Fruit fly (Drosophila melanogaster): Measurements from ENCODE around the gene Cp7Fc.

Cp7Fc gene

dm6 chrX:8517121-8518024, 40.5 kb downstream of the Cp7Fc start, which contains the start of gene Nrg (continued):
- TF ChIP-seq sens-2 (GFP tag; IDR thresholded peaks at IDR 0.05) (no peak), CG16863 (GFP tag; optimal IDR thresholded peaks at IDR 0.05) (no peak), CG2202 (tag; optimal IDR thresholded peaks at IDR 0.05) (no peak), CG17359 (tag; optimal IDR thresholded peaks at IDR 0.05) (peak; percentile 22), nom (GFP tag; optimal IDR thresholded peaks at IDR 0.05) (peak; percentile 40), zf30C (GFP tag; optimal IDR thresholded peaks at IDR 0.05) (no peak), CG15073 (GFP tag; optimal IDR thresholded peaks at IDR 0.05) (no peak), CG3995 (GFP tag; optimal IDR thresholded peaks at IDR 0.05) (peak; percentile 78), vnd (GFP tag; IDR thresholded peaks at IDR 0.05; ENCODE audit: partially characterized antibody) (peak; percentile 98), al (GFP tag; IDR thresholded peaks at IDR 0.05) (no peak), CG11723 (GFP tag; optimal IDR thresholded peaks at IDR 0.05) (peak; percentile 8), CG3838 (GFP tag; optimal IDR thresholded peaks at IDR 0.05) (no peak), sr (GFP tag; IDR thresholded peaks at IDR 0.05) (no peak), CG4617 (GFP tag; optimal IDR thresholded peaks at IDR 0.05; ENCODE audit: borderline replicate concordance) (no peak), p53 (GFP tag; optimal IDR thresholded peaks at IDR 0.05) (no peak), TFAM (GFP tag; optimal IDR thresholded peaks at IDR 0.05) (no peak), CG31224 (GFP tag; IDR thresholded peaks at IDR 0.05) (no peak), unpg (GFP tag; optimal IDR thresholded peaks at IDR 0.05) (no peak), Stat92E (GFP tag; optimal IDR thresholded peaks at IDR 0.05) (peak in 1 of 3 experiments; percentile 57), E2f2 (GFP tag; IDR thresholded peaks at IDR 0.05) (peak; percentile 99), CG14860 (GFP tag; IDR thresholded peaks at IDR 0.05; ENCODE audit: partially characterized antibody) (peak; percentile 98), Sox100B (GFP tag; optimal IDR thresholded peaks at IDR 0.05) (no peak), Nf-YB (GFP tag; optimal IDR thresholded peaks at IDR 0.05) (peak; percentile 13), CG8388 (GFP tag; optimal IDR thresholded peaks at IDR 0.05) (no peak), CG17568 (GFP tag; optimal IDR thresholded peaks at IDR 0.05) (peak; percentile 18), CG13894 (tag; optimal IDR thresholded peaks at IDR 0.05) (peak; percentile 61), Deaf1 (tag; optimal IDR thresholded peaks at IDR 0.05) (peak; percentile 69), Chrac-16 (GFP tag; optimal IDR thresholded peaks at IDR 0.05) (no peak), CG15011 (GFP tag; optimal IDR thresholded peaks at IDR 0.05) (no peak), dm (GFP tag; optimal IDR thresholded peaks at IDR 0.05) (peak; percentile 46), CG9437 (GFP tag; optimal IDR thresholded peaks at IDR 0.05) (peak; percentile 44), Ets97D (GFP tag; optimal IDR thresholded peaks at IDR 0.05) (peak; percentile 93), CG15601 (tag; optimal IDR thresholded peaks at IDR 0.05) (peak; percentile 62), sim (GFP tag; IDR thresholded peaks at IDR 0.05) (0 out of 2 replicates have a peak, but pooled peaks have one; percentile 22), CG11695 (GFP tag; IDR thresholded peaks at IDR 0.05) (no peak), NfI (GFP tag; optimal IDR thresholded peaks at IDR 0.05) (peak; percentile 26), CG11696 (GFP tag; IDR thresholded peaks at IDR 0.05) (no peak), slbo (GFP tag; IDR thresholded peaks at IDR 0.05) (peak; percentile 43), CG32532 (GFP tag; IDR thresholded peaks at IDR 0.05) (peak; percentile 52; the same call in 1 of the 2 replicates), gem (tag; optimal IDR thresholded peaks at IDR 0.05) (no peak), Vsx1 (GFP tag; optimal IDR thresholded peaks at IDR 0.05) (peak; percentile 51), Optix (GFP tag; IDR thresholded peaks at IDR 0.05) (no peak), dmrt11E (tag; optimal IDR thresholded peaks at IDR 0.05) (no peak), CG10267 (tag; optimal IDR thresholded peaks at IDR 0.05) (peak; percentile 78), CG12659 (GFP tag; optimal IDR thresholded peaks at IDR 0.05) (peak; percentile 79), ERR (GFP tag; optimal IDR thresholded peaks at IDR 0.05) (no peak), tll (GFP tag; optimal IDR thresholded peaks at IDR 0.05) (no peak)
